Fruit fly (Drosophila melanogaster): ENCODE results near the gene pum.

pum gene

dm6 chr3R:9053021-9053420 lies 184.5 kb downstream of the pum start (continued):
- TF ChIP-seq CG33557 (GFP tag; optimal IDR thresholded peaks at IDR 0.05) (peak; percentile 27), Taf1 (GFP tag; IDR thresholded peaks at IDR 0.05) (no peak), CG10959 (GFP tag; IDR thresholded peaks at IDR 0.05) (no peak), pho (GFP tag; optimal IDR thresholded peaks at IDR 0.05) (peak; percentile 78), CG18619 (GFP tag; optimal IDR thresholded peaks at IDR 0.05) (peak; percentile 12), CG2889 (GFP tag; IDR thresholded peaks at IDR 0.05) (no peak), sc (optimal IDR thresholded peaks at IDR 0.05) (no peak), sc (GFP tag; optimal IDR thresholded peaks at IDR 0.05) (no peak), CG8290 (GFP tag; optimal IDR thresholded peaks at IDR 0.05) (no peak), CG8290 (tag; optimal IDR thresholded peaks at IDR 0.05) (peak in 1 of 2 experiments; percentile 93), so (GFP tag; IDR thresholded peaks at IDR 0.05) (no peak), BtbVII (GFP tag; optimal IDR thresholded peaks at IDR 0.05) (peak; percentile 4), da (GFP tag; optimal IDR thresholded peaks at IDR 0.05) (peak; percentile 46), ken (GFP tag; IDR thresholded peaks at IDR 0.05) (no peak), NK7.1 (GFP tag; optimal IDR thresholded peaks at IDR 0.05) (peak; percentile 39), CG6254 (GFP tag; optimal IDR thresholded peaks at IDR 0.05) (peak; percentile 17), p53 (GFP tag; optimal IDR thresholded peaks at IDR 0.05) (no peak), Fer2 (tag; optimal IDR thresholded peaks at IDR 0.05) (no peak), tio (GFP tag; optimal IDR thresholded peaks at IDR 0.05) (no peak), ab (GFP tag; optimal IDR thresholded peaks at IDR 0.05) (peak; percentile 75), NfI (GFP tag; optimal IDR thresholded peaks at IDR 0.05) (peak; percentile 31), Lim3 (GFP tag; IDR thresholded peaks at IDR 0.05) (no peak), dati (GFP tag; IDR thresholded peaks at IDR 0.05) (no peak), Atf3 (GFP tag; optimal IDR thresholded peaks at IDR 0.05) (peak; percentile 28), CG7987 (GFP tag; optimal IDR thresholded peaks at IDR 0.05) (peak; percentile 64), E2f2 (GFP tag; IDR thresholded peaks at IDR 0.05) (no peak), hbn (GFP tag; IDR thresholded peaks at IDR 0.05; ENCODE audit: partially characterized antibody) (no peak), ara (GFP tag; IDR thresholded peaks at IDR 0.05) (no peak), Med (GFP tag) (peak; percentile 97), CG5180 (GFP tag; optimal IDR thresholded peaks at IDR 0.05) (no peak), CG15269 (tag; optimal IDR thresholded peaks at IDR 0.05) (peak; percentile 46), CkIIα-i1 (GFP tag; IDR thresholded peaks at IDR 0.05) (no peak), D19A (tag; optimal IDR thresholded peaks at IDR 0.05) (peak; percentile 28), HmgD (GFP tag; optimal IDR thresholded peaks at IDR 0.05) (peak; percentile 80), Antp (GFP tag; optimal IDR thresholded peaks at IDR 0.05) (peak; percentile 87), CG12769 (tag; optimal IDR thresholded peaks at IDR 0.05) (peak; percentile 91), CG6683 (GFP tag; optimal IDR thresholded peaks at IDR 0.05) (peak; percentile 35), shn (GFP tag; optimal IDR thresholded peaks at IDR 0.05) (peak; percentile 68), gce (GFP tag; IDR thresholded peaks at IDR 0.05) (no peak), wek (GFP tag; optimal IDR thresholded peaks at IDR 0.05) (peak; percentile 51), CG15696 (tag; optimal IDR thresholded peaks at IDR 0.05) (no peak), lbe (GFP tag; optimal IDR thresholded peaks at IDR 0.05) (peak; percentile 64), CG4424 (GFP tag; optimal IDR thresholded peaks at IDR 0.05) (peak; percentile 23), CG12155 (GFP tag; optimal IDR thresholded peaks at IDR 0.05) (no peak), ssp (GFP tag; IDR thresholded peaks at IDR 0.05) (no peak), ase (GFP tag; IDR thresholded peaks at IDR 0.05) (no peak), CG9932 (GFP tag; IDR thresholded peaks at IDR 0.05) (no peak), Max (GFP tag; optimal IDR thresholded peaks at IDR 0.05) (peak; percentile 29), CG18599 (GFP tag; optimal IDR thresholded peaks at IDR 0.05) (peak; percentile 90), vfl (GFP tag; optimal IDR thresholded peaks at IDR 0.05) (peak; percentile 64), vnd (GFP tag; IDR thresholded peaks at IDR 0.05; ENCODE audit: partially characterized antibody) (no peak), Mad (GFP tag; optimal IDR thresholded peaks at IDR 0.05) (peak; percentile 59), Kr (GFP tag; optimal IDR thresholded peaks at IDR 0.05) (no peak)
